Worm (Caenorhabditis elegans) whole organism, L2 larva: ENCODE measurements around the gene C24D10.2.

ENCODE experiments used
- ceh-16 ChIP-seq: fragments of 150-350 bp; optimal IDR thresholded peaks from 2 replicates; lab custom pipeline; 2014; ENCODE audit warnings: missing biosample characterization, missing genetic modification characterization
- nhr-77 ChIP-seq: fragments of 150-350 bp; optimal IDR thresholded peaks from 2 replicates; lab custom pipeline; 2014; ENCODE audit warnings: missing biosample characterization, missing genetic modification characterization
- zag-1 ChIP-seq: fragments of 150-350 bp; optimal IDR thresholded peaks from 2 replicates; lab custom pipeline; 2014; ENCODE audit warnings: missing biosample characterization, missing genetic modification characterization
- ztf-11 ChIP-seq: sonication (generic microtip); optimal IDR thresholded peaks from 2 replicates; lab custom pipeline; 2017; ENCODE audit warnings: missing biosample characterization, missing genetic modification characterization

ce11 chrIV:5195531-5195930, 32.4 kb downstream of the C24D10.2 start, which contains the start of gene gpa-18:
- TF ChIP-seq zag-1 (no peak), ztf-11 (tag; lab: Kevin White, UChicago) (no peak), nhr-77 (no peak), ceh-16 (tag; lab: Kevin White, UChicago) (no peak)
